Fruit fly (Drosophila melanogaster) whole organism, embryonic: Measurements from ENCODE around the gene CG31102.

ENCODE experiments used
- ATbp ChIP-seq: fragments of 200-800 bp; sonication (Bioruptor generic); optimal IDR thresholded peaks from 2 replicates; lab custom pipeline; 2017; ENCODE audit warnings: missing biosample characterization, mild to moderate bottlenecking, missing genetic modification characterization, missing genetic modification reagents
- Bdp1 ChIP-seq: fragments of 200-800 bp; sonication (Bioruptor generic); optimal IDR thresholded peaks from 3 replicates; lab custom pipeline; 2016; ENCODE audit warnings: missing biosample characterization, missing genetic modification characterization
- CG10147 ChIP-seq: fragments of 200-800 bp; sonication (Bioruptor generic); optimal IDR thresholded peaks from 2 replicates; lab custom pipeline; 2019; ENCODE audit warnings: missing biosample characterization, mild to moderate bottlenecking, missing genetic modification characterization, moderate library complexity
- CG10366 ChIP-seq: fragments of 200-800 bp; sonication (Bioruptor generic); IDR thresholded peaks from 2 replicates; pipeline ENCODE4 v1.3.6; 2022; ENCODE audit warnings: missing biosample characterization, missing genetic modification characterization
- CG10462 ChIP-seq: fragments of 200-800 bp; sonication (Bioruptor generic); optimal IDR thresholded peaks from 2 replicates; lab custom pipeline; 2016; ENCODE audit warnings: missing biosample characterization, missing genetic modification characterization
- CG12104 ChIP-seq: fragments of 200-800 bp; sonication (Bioruptor generic); optimal IDR thresholded peaks from 3 replicates; lab custom pipeline; 2016; ENCODE audit warnings: missing biosample characterization, missing genetic modification characterization
- CG12299 ChIP-seq: fragments of 200-800 bp; sonication (Bioruptor generic); optimal IDR thresholded peaks from 2 replicates; lab custom pipeline; 2018; ENCODE audit warnings: missing biosample characterization, mild to moderate bottlenecking, missing genetic modification characterization
- CG15514 ChIP-seq: fragments of 200-800 bp; sonication (Bioruptor generic); optimal IDR thresholded peaks from 3 replicates; lab custom pipeline; 2017; ENCODE audit warnings: missing biosample characterization, missing genetic modification characterization, mild to moderate bottlenecking, moderate library complexity, missing genetic modification reagents
- CG16813 ChIP-seq: fragments of 200-800 bp; sonication (Bioruptor generic); IDR thresholded peaks from 3 replicates; pipeline ENCODE4 v1.3.6; 2022; ENCODE audit warnings: missing biosample characterization, missing genetic modification characterization; ENCODE audit not compliant: partially characterized antibody
- CG17568 ChIP-seq: fragments of 200-800 bp; sonication (Bioruptor generic); optimal IDR thresholded peaks from 2 replicates; lab custom pipeline; 2018; ENCODE audit warnings: missing biosample characterization, mild to moderate bottlenecking, missing genetic modification characterization, moderate library complexity
- CG17829 ChIP-seq: fragments of 200-800 bp; optimal IDR thresholded peaks from 2 replicates; lab custom pipeline; 2019; ENCODE audit warnings: missing biosample characterization, mild to moderate bottlenecking, missing genetic modification characterization, moderate library complexity
- CG2116 ChIP-seq: fragments of 200-800 bp; sonication (Bioruptor generic); optimal IDR thresholded peaks from 3 replicates; lab custom pipeline; 2018; ENCODE audit warnings: missing biosample characterization, mild to moderate bottlenecking, missing genetic modification characterization
- CG2129 ChIP-seq: fragments of 200-800 bp; sonication (Bioruptor generic); IDR thresholded peaks from 2 replicates; pipeline ENCODE4 v1.3.6; 2022; ENCODE audit warnings: missing biosample characterization, missing genetic modification characterization; ENCODE audit not compliant: partially characterized antibody
- CG31365 ChIP-seq: fragments of 200-800 bp; sonication (Bioruptor generic); optimal IDR thresholded peaks from 2 replicates; lab custom pipeline; 2018; ENCODE audit warnings: missing biosample characterization, mild to moderate bottlenecking, missing genetic modification characterization
- CG3163 ChIP-seq: fragments of 200-800 bp; sonication (Bioruptor generic); optimal IDR thresholded peaks from 3 replicates; lab custom pipeline; 2016; ENCODE audit warnings: missing biosample characterization, missing genetic modification characterization
- CG5180 ChIP-seq: fragments of 200-800 bp; sonication (Bioruptor generic); optimal IDR thresholded peaks from 3 replicates; lab custom pipeline; 2017; ENCODE audit warnings: missing biosample characterization, missing genetic modification characterization, mild to moderate bottlenecking, moderate library complexity, missing genetic modification reagents
- CG8765 ChIP-seq: fragments of 200-800 bp; sonication (Bioruptor generic); IDR thresholded peaks from 2 replicates; pipeline ENCODE4 v1.3.6; 2022; ENCODE audit warnings: missing biosample characterization, missing genetic modification characterization
- CG9437 ChIP-seq: fragments of 200-800 bp; sonication (Bioruptor generic); optimal IDR thresholded peaks from 2 replicates; lab custom pipeline; 2018; ENCODE audit warnings: missing biosample characterization, mild to moderate bottlenecking, missing genetic modification characterization
- D19B ChIP-seq: fragments of 200-800 bp; sonication (Bioruptor generic); optimal IDR thresholded peaks from 2 replicates; lab custom pipeline; 2017; ENCODE audit warnings: missing biosample characterization, mild to moderate bottlenecking, missing genetic modification characterization
- Ets97D ChIP-seq: fragments of 200-800 bp; sonication (Bioruptor generic); optimal IDR thresholded peaks from 3 replicates; lab custom pipeline; 2016; ENCODE audit warnings: missing biosample characterization, missing genetic modification characterization
- Fer3 ChIP-seq: fragments of 200-800 bp; sonication (Bioruptor generic); optimal IDR thresholded peaks from 2 replicates; lab custom pipeline; 2018; ENCODE audit warnings: missing biosample characterization, mild to moderate bottlenecking, missing genetic modification characterization, moderate library complexity
- Hr78 ChIP-seq, 2 experiments: fragments of 200-800 bp in 1 of 2; fragments of >200 bp in 1 of 2; sonication (Bioruptor generic) in 1 of 2; optimal IDR thresholded peaks; 2 replicates each; lab custom pipeline; 2017 to 2019; ENCODE audit warnings: missing biosample characterization in 2 of 2, missing genetic modification characterization in 2 of 2, mild to moderate bottlenecking in 1 of 2, moderate library complexity in 1 of 2
- Lhr ChIP-seq: fragments of 200-800 bp; sonication (Bioruptor generic); optimal IDR thresholded peaks from 3 replicates; lab custom pipeline; 2017; ENCODE audit warnings: mild to moderate bottlenecking, missing biosample characterization, missing genetic modification reagents, missing genetic modification characterization
- Rx ChIP-seq: fragments of 200-800 bp; sonication (Bioruptor generic); IDR thresholded peaks from 2 replicates; pipeline ENCODE4 v1.3.6; 2022; ENCODE audit warnings: missing biosample characterization, missing genetic modification characterization
- Sin3A ChIP-seq: fragments of >200 bp; optimal IDR thresholded peaks from 2 replicates; lab custom pipeline; 2018
- Sox102F ChIP-seq: fragments of 200-800 bp; sonication (Bioruptor generic); optimal IDR thresholded peaks from 2 replicates; lab custom pipeline; 2018; ENCODE audit warnings: missing biosample characterization, mild to moderate bottlenecking, missing genetic modification characterization, moderate library complexity
- ac ChIP-seq: fragments of 200-800 bp; sonication (Bioruptor generic); optimal IDR thresholded peaks from 3 replicates; lab custom pipeline; 2017; ENCODE audit warnings: missing biosample characterization, mild to moderate bottlenecking, missing genetic modification characterization
- bowl ChIP-seq: fragments of 200-800 bp; sonication (Bioruptor generic); IDR thresholded peaks from 2 replicates; pipeline ENCODE4 v1.3.6; 2022; ENCODE audit warnings: missing biosample characterization, missing genetic modification characterization
- crc ChIP-seq: fragments of 200-800 bp; sonication (Bioruptor generic); optimal IDR thresholded peaks from 2 replicates; lab custom pipeline; 2016; ENCODE audit warnings: missing biosample characterization, missing genetic modification characterization
- crol ChIP-seq: fragments of 200-800 bp; sonication (Bioruptor generic); IDR thresholded peaks from 2 replicates; pipeline ENCODE4 v1.3.6; 2022; ENCODE audit warnings: missing biosample characterization, missing genetic modification characterization
- danr ChIP-seq: fragments of 200-800 bp; sonication (Bioruptor generic); IDR thresholded peaks from 2 replicates; pipeline ENCODE4 v1.3.6; 2022; ENCODE audit warnings: missing biosample characterization, missing genetic modification characterization
- dmrt99B ChIP-seq: fragments of 200-800 bp; sonication (Bioruptor generic); optimal IDR thresholded peaks from 2 replicates; lab custom pipeline; 2018; ENCODE audit warnings: missing biosample characterization, mild to moderate bottlenecking, missing genetic modification characterization, moderate library complexity
- fd96Cb ChIP-seq: fragments of 200-800 bp; sonication (Bioruptor generic); optimal IDR thresholded peaks from 2 replicates; lab custom pipeline; 2018; ENCODE audit warnings: missing biosample characterization, mild to moderate bottlenecking, missing genetic modification characterization, moderate library complexity
- gcm ChIP-seq: fragments of 200-800 bp; sonication (Bioruptor generic); optimal IDR thresholded peaks from 2 replicates; lab custom pipeline; 2019; ENCODE audit warnings: missing biosample characterization, mild to moderate bottlenecking, missing genetic modification characterization, moderate library complexity
- gcm2 ChIP-seq: fragments of 200-800 bp; sonication (Bioruptor generic); optimal IDR thresholded peaks from 2 replicates; lab custom pipeline; 2016; ENCODE audit warnings: missing biosample characterization, missing genetic modification characterization
- gfzf ChIP-seq: fragments of 200-800 bp; sonication (Bioruptor generic); optimal IDR thresholded peaks from 2 replicates; lab custom pipeline; 2016; ENCODE audit warnings: missing biosample characterization, mild to moderate bottlenecking, missing genetic modification characterization, moderate library complexity
- insv ChIP-seq, 2 experiments: fragments of 200-800 bp; sonication (Bioruptor generic); optimal IDR thresholded peaks; 3 replicates each; lab custom pipeline; 2016 to 2018; ENCODE audit warnings: missing biosample characterization in 2 of 2, missing genetic modification characterization in 2 of 2
- jumu ChIP-seq: fragments of 200-800 bp; sonication (Bioruptor generic); optimal IDR thresholded peaks from 3 replicates; lab custom pipeline; 2016; ENCODE audit warnings: missing biosample characterization, missing genetic modification characterization
- kni ChIP-seq: fragments of 200-800 bp; sonication (Bioruptor generic); optimal IDR thresholded peaks from 3 replicates; lab custom pipeline; 2017; ENCODE audit warnings: mild to moderate bottlenecking, missing biosample characterization, missing genetic modification reagents, missing genetic modification characterization
- maf-S ChIP-seq: fragments of 200-800 bp; sonication (Bioruptor generic); optimal IDR thresholded peaks from 2 replicates; lab custom pipeline; 2016; ENCODE audit warnings: missing biosample characterization, missing genetic modification characterization
- mam ChIP-seq: fragments of 200-800 bp; sonication (Bioruptor generic); optimal IDR thresholded peaks from 3 replicates; lab custom pipeline; 2016; ENCODE audit warnings: missing biosample characterization, missing genetic modification characterization
- nmo ChIP-seq: fragments of 200-800 bp; sonication (Bioruptor generic); optimal IDR thresholded peaks from 2 replicates; lab custom pipeline; 2018; ENCODE audit warnings: missing biosample characterization, mild to moderate bottlenecking, missing genetic modification characterization, moderate library complexity
- pros ChIP-seq: fragments of 200-800 bp; sonication (Bioruptor generic); optimal IDR thresholded peaks from 3 replicates; lab custom pipeline; 2019; ENCODE audit warnings: missing biosample characterization, mild to moderate bottlenecking, missing genetic modification characterization, moderate library complexity
- salm ChIP-seq: fragments of 200-800 bp; sonication (Bioruptor generic); optimal IDR thresholded peaks from 2 replicates; lab custom pipeline; 2018; ENCODE audit warnings: missing biosample characterization, mild to moderate bottlenecking, missing genetic modification characterization
- sc ChIP-seq, 3 experiments: fragments of >200 bp in 2 of 3; fragments of 200-800 bp in 1 of 3; sonication (Bioruptor generic) in 1 of 3; optimal IDR thresholded peaks; 2 replicates in 2 of 3; 3 replicates in 1 of 3; lab custom pipeline; 2017; ENCODE audit warnings: mild to moderate bottlenecking in 1 of 3, missing biosample characterization in 1 of 3, missing genetic modification characterization in 1 of 3, missing genetic modification reagents in 1 of 3
- slou ChIP-seq: fragments of 200-800 bp; sonication (Bioruptor generic); optimal IDR thresholded peaks from 3 replicates; lab custom pipeline; 2016; ENCODE audit warnings: missing biosample characterization, missing genetic modification characterization
- tgo ChIP-seq: fragments of 200-800 bp; sonication (Bioruptor generic); IDR thresholded peaks from 3 replicates; pipeline ENCODE4 v1.3.6; 2022; ENCODE audit warnings: missing biosample characterization, missing genetic modification characterization
- ttk ChIP-seq: fragments of 200-800 bp; sonication (Bioruptor generic); IDR thresholded peaks from 2 replicates; pipeline ENCODE4 v2.1.2; 2022; ENCODE audit warnings: missing biosample characterization, missing genetic modification characterization
- wdn ChIP-seq: fragments of 200-800 bp; sonication (Bioruptor generic); IDR thresholded peaks from 2 replicates; pipeline ENCODE4 v1.3.6; 2022; ENCODE audit warnings: missing biosample characterization, missing genetic modification characterization

CG31102 gene

DNA sequence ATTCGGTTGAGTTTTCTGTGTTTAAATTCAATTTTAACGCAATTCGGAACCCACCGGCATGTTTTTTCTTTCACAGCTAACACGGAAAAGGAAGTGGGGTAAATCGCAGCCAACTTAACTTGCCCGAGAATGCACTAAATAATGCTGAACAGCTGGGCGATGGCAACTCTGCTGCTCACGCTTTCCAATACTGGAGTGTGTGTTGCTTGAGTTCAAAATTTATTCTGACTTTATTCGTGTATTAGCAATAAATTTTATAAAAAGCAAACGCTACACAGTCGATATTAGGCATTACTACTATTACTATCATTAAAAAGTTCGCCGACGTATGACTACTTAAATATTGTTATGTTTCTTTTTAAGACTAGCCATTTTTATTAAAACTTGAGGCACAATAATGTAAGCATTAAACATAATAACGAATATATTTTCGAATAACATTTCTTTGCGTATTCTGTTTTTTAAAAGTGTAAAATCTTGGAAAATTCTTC, 48.0 kb downstream of the CG31102 start, which contains the start of the genes RpS27 and Nup37 (continued):
- TF ChIP-seq CG12104 (GFP tag; lab: Kevin White, UChicago): peak; percentile 99
- TF ChIP-seq crc: peak; percentile 97
- TF ChIP-seq Ets97D: peak; percentile 100
- TF ChIP-seq maf-S: peak; percentile 98
- TF ChIP-seq CG3163: peak; percentile 94
- TF ChIP-seq ttk (GFP tag; lab: Robert Waterston, UW): peak; percentile 97
- TF ChIP-seq fd96Cb (tag; lab: Kevin White, UChicago): peak; percentile 91
- TF ChIP-seq insv (GFP tag; optimal IDR thresholded peaks at IDR 0.05; lab: Kevin White, UChicago): peak in 1 of 2 experiments; percentile 87
- peak; percentile 92 for TF ChIP-seq CG31365 (tag; lab: Kevin White, UChicago)
- peak; percentile 91 for TF ChIP-seq CG5180 (GFP tag; lab: Kevin White, UChicago)
- TF ChIP-seq sc (optimal IDR thresholded peaks at IDR 0.05; lab: Kevin White, UChicago): no peak
- peak; percentile 97 for TF ChIP-seq sc (GFP tag; optimal IDR thresholded peaks at IDR 0.05; lab: Kevin White, UChicago)
- TF ChIP-seq pros (GFP tag; lab: Kevin White, UChicago): peak; percentile 73
- peak; percentile 94 for TF ChIP-seq CG17829 (tag; lab: Kevin White, UChicago)
- TF ChIP-seq CG9437 (GFP tag; lab: Kevin White, UChicago): peak; percentile 94
- TF ChIP-seq Rx: peak; percentile 98
- TF ChIP-seq CG10147: peak; percentile 95
- peak; percentile 96 for TF ChIP-seq jumu
- TF ChIP-seq CG17568 (GFP tag; lab: Kevin White, UChicago): peak; percentile 98
- no peak for TF ChIP-seq Hr78 (GFP tag; optimal IDR thresholded peaks at IDR 0.05; lab: Kevin White, UChicago)
- peak; percentile 94 for TF ChIP-seq wdn
- TF ChIP-seq CG10462 (GFP tag; lab: Kevin White, UChicago): peak; percentile 93
- TF ChIP-seq mam (GFP tag; lab: Kevin White, UChicago): peak; percentile 98
- TF ChIP-seq Fer3: peak; percentile 98
- TF ChIP-seq kni (GFP tag; lab: Kevin White, UChicago): peak; percentile 100
- no peak for TF ChIP-seq CG2129 (GFP tag; lab: Robert Waterston, UW)
- TF ChIP-seq Bdp1 (GFP tag; lab: Kevin White, UChicago): peak; percentile 94
- peak; percentile 96 for TF ChIP-seq gfzf (GFP tag; lab: Kevin White, UChicago)
- peak; percentile 78; the same call in 1 of the 2 replicates for TF ChIP-seq crol (GFP tag; lab: Robert Waterston, UW)
- TF ChIP-seq D19B (GFP tag; lab: Kevin White, UChicago): peak; percentile 94
- peak; percentile 91 for TF ChIP-seq dmrt99B (tag; lab: Kevin White, UChicago)
- TF ChIP-seq CG2116 (GFP tag; lab: Kevin White, UChicago): peak; percentile 94
- TF ChIP-seq CG12299 (tag; lab: Kevin White, UChicago): peak; percentile 93
- TF ChIP-seq Sin3A: peak; percentile 64
- peak; percentile 95 for TF ChIP-seq tgo (GFP tag; lab: Robert Waterston, UW)
- peak; percentile 96 for TF ChIP-seq CG15514 (GFP tag; lab: Kevin White, UChicago)
- TF ChIP-seq salm (tag; lab: Kevin White, UChicago): peak; percentile 90
- peak; percentile 82 for TF ChIP-seq danr
- TF ChIP-seq slou (GFP tag; lab: Kevin White, UChicago): peak; percentile 97
- peak; percentile 97 for TF ChIP-seq nmo (GFP tag; lab: Kevin White, UChicago)
- TF ChIP-seq CG8765 (GFP tag; lab: Robert Waterston, UW): peak; percentile 89
- TF ChIP-seq CG10366 (GFP tag; lab: Robert Waterston, UW): peak; percentile 96
- TF ChIP-seq ATbp (GFP tag; lab: Kevin White, UChicago): peak; percentile 97
- peak; percentile 97 for TF ChIP-seq Lhr (GFP tag; lab: Kevin White, UChicago)
- peak; percentile 95 for TF ChIP-seq gcm (GFP tag; lab: Kevin White, UChicago)
- peak; percentile 99 for TF ChIP-seq ac
- TF ChIP-seq gcm2: peak; percentile 98
- TF ChIP-seq CG16813: peak; percentile 48; the same call in 2 of the 3 replicates
- peak; percentile 88 for TF ChIP-seq bowl (GFP tag; lab: Robert Waterston, UW)
- TF ChIP-seq Sox102F (GFP tag; lab: Kevin White, UChicago): peak; percentile 90
